Worm (Caenorhabditis elegans): ENCODE measurements around the gene F47B10.4.

Gene F47B10.4

ce11 chrX:10913981-10914380 lies 22.9 kb downstream of the F47B10.4 start, which contains the start of gene F47B10.9:
TSS of gene F47B10.9 (minus strand) at chrX:10914081.
- TF ChIP-seq ceh-24 (tag; optimal IDR thresholded peaks at IDR 0.05) = no peak
- no peak for TF ChIP-seq hlh-30 (tag; optimal IDR thresholded peaks at IDR 0.05; ENCODE audit: insufficient read depth)
- TF ChIP-seq syd-9 (tag; optimal IDR thresholded peaks at IDR 0.05) = no peak
- TF ChIP-seq K09A11.1 (tag; optimal IDR thresholded peaks at IDR 0.05; ENCODE audit: insufficient read depth) = no peak
- no peak for TF ChIP-seq ama-1 (optimal IDR thresholded peaks at IDR 0.05)
- TF ChIP-seq ceh-2 (tag; optimal IDR thresholded peaks at IDR 0.05) = no peak

- TF ChIP-seq sdc-2 (tag; optimal IDR thresholded peaks at IDR 0.05) (no peak), ceh-31 (tag; optimal IDR thresholded peaks at IDR 0.05) (no peak), tbx-7 (tag; optimal IDR thresholded peaks at IDR 0.05) (no peak), sox-2 (GFP tag; IDR thresholded peaks at IDR 0.05) (no peak), pha-4 (tag; optimal IDR thresholded peaks at IDR 0.05) (no peak), npax-4 (tag; optimal IDR thresholded peaks at IDR 0.05) (no peak)
Measured at ce11 chrX:10914421-10915277, 23.6 kb downstream of the F47B10.4 start.

ce11 chrX:10916194-10916593 lies 25.1 kb downstream of the F47B10.4 start:
- TF ChIP-seq ceh-22 (tag; optimal IDR thresholded peaks at IDR 0.05) = no peak

- TF ChIP-seq K02D7.2 (tag; optimal IDR thresholded peaks at IDR 0.05) (no peak), unc-55 (GFP tag; optimal IDR thresholded peaks at IDR 0.05) (no peak), pha-4 (tag; optimal IDR thresholded peaks at IDR 0.05) (no peak), elt-2 (tag; optimal IDR thresholded peaks at IDR 0.05) (no peak), pqm-1 (tag; optimal IDR thresholded peaks at IDR 0.05) (no peak), hlh-15 (tag; optimal IDR thresholded peaks at IDR 0.05) (no peak), odd-2 (tag; optimal IDR thresholded peaks at IDR 0.05) (no peak), fax-1 (tag; optimal IDR thresholded peaks at IDR 0.05) (no peak), F13H6.1 (tag; optimal IDR thresholded peaks at IDR 0.05) (no peak), ceh-45 (GFP tag; IDR thresholded peaks at IDR 0.05) (no peak), sox-4 (tag; optimal IDR thresholded peaks at IDR 0.05) (no peak), pag-3 (tag; optimal IDR thresholded peaks at IDR 0.05; ENCODE audit: borderline replicate concordance) (no peak), eyg-1 (tag; optimal IDR thresholded peaks at IDR 0.05) (no peak), mec-3 (tag; optimal IDR thresholded peaks at IDR 0.05; ENCODE audit: borderline replicate concordance) (no peak), ama-1 (optimal IDR thresholded peaks at IDR 0.05) (no peak), zip-5 (tag; optimal IDR thresholded peaks at IDR 0.05) (no peak), fkh-6 (tag; optimal IDR thresholded peaks at IDR 0.05) (no peak), pha-2 (tag; optimal IDR thresholded peaks at IDR 0.05) (no peak)
Measured at ce11 chrX:10919613-10920012, 28.5 kb downstream of the F47B10.4 start, which contains the start of gene nstp-9. TSS of gene nstp-9 (minus strand) at chrX:10919713.

ce11 chrX:10924031-10924430 lies 33.0 kb downstream of the F47B10.4 start:
- TF ChIP-seq npax-4 (tag; optimal IDR thresholded peaks at IDR 0.05) (no peak), sox-2 (GFP tag; IDR thresholded peaks at IDR 0.05) (no peak), nfya-1 (tag; optimal IDR thresholded peaks at IDR 0.05) (no peak), syd-9 (tag; optimal IDR thresholded peaks at IDR 0.05) (no peak), pag-3 (tag; optimal IDR thresholded peaks at IDR 0.05; ENCODE audit: borderline replicate concordance) (no peak), ceh-9 (tag; optimal IDR thresholded peaks at IDR 0.05) (no peak), lim-6 (tag; optimal IDR thresholded peaks at IDR 0.05) (no peak), pat-9 (tag; optimal IDR thresholded peaks at IDR 0.05) (no peak), ama-1 (optimal IDR thresholded peaks at IDR 0.05) (no peak), Y22D7AL.16 (tag; optimal IDR thresholded peaks at IDR 0.05) (no peak)

All from whole organism, late embryonic.